Fruit fly (Drosophila melanogaster) whole organism, wandering third instar larva: ENCODE data around the gene Ugt37D1.

ENCODE experiments used
- Abd-B ChIP-seq: fragments of >200 bp; optimal IDR thresholded peaks from 2 replicates; lab custom pipeline; 2017; ENCODE audit warnings: missing biosample characterization, missing genetic modification characterization
- CG32264 ChIP-seq: fragments of 200-800 bp; sonication (Bioruptor generic); optimal IDR thresholded peaks from 2 replicates; lab custom pipeline; 2016; ENCODE audit warnings: missing biosample characterization, missing genetic modification characterization
- CG9705 ChIP-seq: fragments of 200-800 bp; sonication (Bioruptor generic); optimal IDR thresholded peaks from 2 replicates; lab custom pipeline; 2018; ENCODE audit warnings: missing biosample characterization, mild to moderate bottlenecking, missing genetic modification characterization
- CrebA ChIP-seq: fragments of 200-800 bp; sonication (Bioruptor generic); optimal IDR thresholded peaks from 2 replicates; lab custom pipeline; 2016; ENCODE audit warnings: missing biosample characterization, mild to moderate bottlenecking, missing genetic modification characterization, borderline replicate concordance
- Dfd ChIP-seq: fragments of >200 bp; optimal IDR thresholded peaks from 2 replicates; lab custom pipeline; 2017; ENCODE audit warnings: missing biosample characterization, missing genetic modification characterization
- GATAd ChIP-seq: sonication (Bioruptor generic); optimal IDR thresholded peaks from 2 replicates; lab custom pipeline; 2016; ENCODE audit warnings: missing biosample characterization, missing genetic modification characterization
- HLH106 ChIP-seq: fragments of 200-800 bp; optimal IDR thresholded peaks from 3 replicates; lab custom pipeline; 2019; ENCODE audit warnings: missing biosample characterization, mild to moderate bottlenecking, missing genetic modification characterization, moderate library complexity
- Hnf4 ChIP-seq: fragments of 200-800 bp; sonication (Bioruptor generic); optimal IDR thresholded peaks from 2 replicates; lab custom pipeline; 2016; ENCODE audit warnings: missing biosample characterization, mild to moderate bottlenecking, missing genetic modification characterization
- Hr78 ChIP-seq: fragments of >200 bp; optimal IDR thresholded peaks from 2 replicates; lab custom pipeline; 2017; ENCODE audit warnings: missing biosample characterization, missing genetic modification characterization
- Hr83 ChIP-seq: fragments of 200-300 bp; sonication (Bioruptor generic); optimal IDR thresholded peaks from 2 replicates; lab custom pipeline; 2016; ENCODE audit warnings: missing biosample characterization, mild to moderate bottlenecking, missing genetic modification characterization, moderate library complexity; ENCODE audit not compliant: poor library complexity, severe bottlenecking
- Jra ChIP-seq: sonication (Bioruptor generic); optimal IDR thresholded peaks from 2 replicates; lab custom pipeline; 2016; ENCODE audit warnings: missing biosample characterization, missing genetic modification characterization
- Myc ChIP-seq: fragments of >200 bp; optimal IDR thresholded peaks from 2 replicates; lab custom pipeline; 2017
- OdsH ChIP-seq: fragments of 200-800 bp; sonication (Bioruptor generic); optimal IDR thresholded peaks from 2 replicates; lab custom pipeline; 2016; ENCODE audit warnings: missing biosample characterization, mild to moderate bottlenecking, missing genetic modification characterization
- Rel ChIP-seq, 2 experiments: fragments of 200-800 bp; sonication (Bioruptor generic) in 1 of 2; optimal IDR thresholded peaks; 2 replicates in 1 of 2; 3 replicates in 1 of 2; lab custom pipeline; 2016 to 2019; ENCODE audit warnings: mild to moderate bottlenecking in 2 of 2, missing biosample characterization in 2 of 2, missing genetic modification characterization in 2 of 2, moderate library complexity in 1 of 2
- Sp1 ChIP-seq: fragments of 200-800 bp; sonication (Bioruptor generic); optimal IDR thresholded peaks from 3 replicates; lab custom pipeline; 2019; ENCODE audit warnings: missing biosample characterization, mild to moderate bottlenecking, missing genetic modification characterization, moderate library complexity
- Vsx2 ChIP-seq: fragments of 200-300, 225-300 bp; sonication (Bioruptor generic); optimal IDR thresholded peaks from 2 replicates; lab custom pipeline; 2018; ENCODE audit warnings: missing biosample characterization, missing genetic modification characterization; ENCODE audit not compliant: partially characterized antibody
- br ChIP-seq: fragments of 200-800 bp; sonication (Bioruptor generic); optimal IDR thresholded peaks from 2 replicates; lab custom pipeline; 2016; ENCODE audit warnings: missing biosample characterization, missing genetic modification characterization
- dl ChIP-seq, 2 experiments: fragments of 175-275, 200-275 bp in 1 of 2; fragments of 200-275 bp in 1 of 2; sonication (Bioruptor generic); optimal IDR thresholded peaks; lab custom pipeline; 2018; ENCODE audit warnings: mild to moderate bottlenecking in 2 of 2, missing biosample characterization in 2 of 2, missing genetic modification characterization in 2 of 2, moderate library complexity in 2 of 2; ENCODE audit not compliant: partially characterized antibody in 2 of 2, insufficient read depth in 1 of 2
- dsf ChIP-seq: sonication (Bioruptor generic); optimal IDR thresholded peaks from 2 replicates; lab custom pipeline; 2016; ENCODE audit warnings: missing biosample characterization, missing genetic modification characterization, borderline replicate concordance
- ey ChIP-seq: fragments of 200-800 bp; sonication (Bioruptor generic); optimal IDR thresholded peaks from 2 replicates; lab custom pipeline; 2016; ENCODE audit warnings: missing biosample characterization, missing genetic modification characterization
- foxo ChIP-seq, 2 experiments: fragments of 200-800 bp; sonication (Bioruptor generic); optimal IDR thresholded peaks; 2 replicates in 1 of 2; 3 replicates in 1 of 2; lab custom pipeline; 2016 to 2017; ENCODE audit warnings: missing biosample characterization in 2 of 2, missing genetic modification characterization in 2 of 2
- fru ChIP-seq: fragments of 200-800 bp; sonication (Bioruptor generic); optimal IDR thresholded peaks from 3 replicates; lab custom pipeline; 2016; ENCODE audit warnings: missing biosample characterization, mild to moderate bottlenecking, missing genetic modification characterization
- h ChIP-seq: fragments of 200-800 bp; sonication (Bioruptor generic); optimal IDR thresholded peaks from 3 replicates; lab custom pipeline; 2016; ENCODE audit warnings: missing biosample characterization, mild to moderate bottlenecking, missing genetic modification characterization
- jim ChIP-seq: fragments of 175-275, 200-325 bp; sonication (Bioruptor generic); optimal IDR thresholded peaks from 2 replicates; lab custom pipeline; 2016; ENCODE audit warnings: missing biosample characterization, mild to moderate bottlenecking, missing genetic modification characterization
- lola ChIP-seq: fragments of >200 bp; optimal IDR thresholded peaks from 2 replicates; lab custom pipeline; 2017; ENCODE audit warnings: missing biosample characterization, missing genetic modification characterization
- psq ChIP-seq: fragments of 200-800 bp; sonication (Bioruptor generic); optimal IDR thresholded peaks from 3 replicates; lab custom pipeline; 2017; ENCODE audit warnings: missing biosample characterization, mild to moderate bottlenecking, missing genetic modification characterization, moderate library complexity
- rgr ChIP-seq: fragments of 200-800 bp; sonication (Bioruptor generic); optimal IDR thresholded peaks from 3 replicates; lab custom pipeline; 2016; ENCODE audit warnings: missing biosample characterization, mild to moderate bottlenecking, missing genetic modification characterization
- sv ChIP-seq: fragments of 200-800 bp; sonication (Bioruptor generic); optimal IDR thresholded peaks from 3 replicates; lab custom pipeline; 2016; ENCODE audit warnings: missing biosample characterization, missing genetic modification characterization
- tai ChIP-seq: sonication (Bioruptor generic); optimal IDR thresholded peaks from 2 replicates; lab custom pipeline; 2016; ENCODE audit warnings: missing biosample characterization, missing genetic modification characterization
- usp ChIP-seq: fragments of >200 bp; optimal IDR thresholded peaks from 2 replicates; lab custom pipeline; 2017; ENCODE audit warnings: missing biosample characterization, missing genetic modification characterization
- woc ChIP-seq: sonication (Bioruptor generic); optimal IDR thresholded peaks from 2 replicates; lab custom pipeline; 2016; ENCODE audit warnings: missing biosample characterization, mild to moderate bottlenecking, missing genetic modification characterization

Ugt37D1 gene

DNA sequence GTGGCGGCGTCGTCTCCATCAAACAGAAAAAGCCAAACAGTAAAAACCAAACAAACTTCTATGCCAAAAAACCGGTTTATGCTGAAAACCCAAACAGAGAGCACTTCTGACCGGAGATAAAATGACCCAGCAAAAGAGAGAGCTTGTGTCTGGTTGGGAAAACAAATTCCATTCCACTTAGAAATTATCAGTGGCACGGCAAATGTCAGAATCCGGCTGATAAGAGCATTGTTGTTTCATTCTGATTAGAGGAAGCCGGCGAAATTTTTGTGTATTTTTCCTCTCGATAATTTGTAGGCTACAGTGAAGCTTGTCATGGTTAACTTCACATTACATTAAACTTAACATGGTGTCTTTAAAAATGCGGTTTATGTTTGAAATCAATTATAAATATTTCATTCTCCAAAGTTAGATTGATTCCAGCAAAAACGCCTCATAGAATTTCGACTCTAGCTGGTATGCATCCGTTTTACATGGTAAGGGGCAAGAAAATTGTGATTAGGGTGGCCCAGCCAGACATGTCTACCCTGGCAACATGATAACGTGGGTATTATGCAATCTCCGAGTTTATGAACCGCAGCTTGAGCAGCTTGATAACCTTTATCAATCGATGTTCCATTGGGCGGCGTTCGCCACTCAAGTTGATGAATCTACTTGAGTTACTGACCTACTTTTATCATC is 18.7 kb downstream of the Ugt37D1 start:
- TF ChIP-seq HLH106 (tag; lab: Kevin White, UChicago) (peak; percentile 11), dsf (GFP tag; lab: Kevin White, UChicago) (no peak), h (GFP tag; lab: Kevin White, UChicago) (peak; percentile 48), GATAd (GFP tag; lab: Kevin White, UChicago) (no peak), OdsH (GFP tag; lab: Kevin White, UChicago) (peak; percentile 33), Hr78 (no peak), ey (GFP tag; lab: Kevin White, UChicago) (peak; percentile 56), Jra (no peak), rgr (peak; percentile 56), foxo (GFP tag; optimal IDR thresholded peaks at IDR 0.05; lab: Kevin White, UChicago) (peak in 1 of 2 experiments; percentile 69), fru (peak; percentile 55), Vsx2 (GFP tag; lab: Kevin White, UChicago) (no peak)
- TF ChIP-seq, all 38 proteins: peak for 7

DNA sequence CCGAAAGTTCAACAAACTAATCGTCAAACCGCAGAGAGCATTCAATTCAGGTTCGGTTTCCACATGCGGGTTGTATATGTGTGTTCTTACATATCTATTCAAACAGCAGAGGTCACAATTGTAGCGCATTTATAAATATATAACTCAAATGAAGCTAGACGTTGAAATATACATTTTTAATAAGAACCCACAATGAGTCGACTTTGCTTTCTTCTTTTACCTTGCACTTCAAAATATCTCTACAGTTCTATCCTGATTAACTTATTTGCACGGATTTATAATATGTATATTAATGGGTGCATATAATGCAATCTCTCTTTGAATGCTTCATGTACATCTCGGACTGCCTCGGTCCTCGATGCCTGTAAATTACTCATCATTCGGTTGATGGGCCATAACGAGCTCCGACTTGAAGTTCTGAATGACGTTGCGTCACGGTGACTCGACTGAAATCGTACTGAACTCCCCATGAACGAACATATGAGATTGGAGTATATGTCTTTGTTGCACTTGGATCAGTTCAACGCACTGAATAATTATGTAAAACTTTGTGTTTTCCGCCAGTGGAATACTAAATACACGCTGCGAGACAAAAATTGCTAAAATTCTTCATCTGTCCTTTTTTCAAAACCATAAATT is 19.6 kb downstream of the Ugt37D1 start:
- peak; percentile 45 for TF ChIP-seq OdsH (GFP tag; lab: Kevin White, UChicago)
- peak; percentile 2 for TF ChIP-seq CG32264 (GFP tag; lab: Kevin White, UChicago)
- peak; percentile 50 for TF ChIP-seq Hnf4 (GFP tag; lab: Kevin White, UChicago)
- TF ChIP-seq fru = peak; percentile 64
- TF ChIP-seq GATAd (GFP tag; lab: Kevin White, UChicago) = no peak
- TF ChIP-seq HLH106 (tag; lab: Kevin White, UChicago) = peak; percentile 64
- peak; percentile 64 for TF ChIP-seq tai (GFP tag; lab: Kevin White, UChicago)
- TF ChIP-seq h (GFP tag; lab: Kevin White, UChicago) = peak; percentile 65
- peak; percentile 68 for TF ChIP-seq rgr
- no peak for TF ChIP-seq Hr83 (GFP tag; lab: Kevin White, UChicago)
- peak; percentile 49 for TF ChIP-seq ey (GFP tag; lab: Kevin White, UChicago)
- TF ChIP-seq br (GFP tag; lab: Kevin White, UChicago) = peak; percentile 68
- no peak for TF ChIP-seq jim
- peak; percentile 57 for TF ChIP-seq Sp1 (GFP tag; lab: Kevin White, UChicago)
- TF ChIP-seq foxo (GFP tag; optimal IDR thresholded peaks at IDR 0.05; lab: Kevin White, UChicago) = peak in 1 of 2 experiments; percentile 53
- TF ChIP-seq Dfd (GFP tag; lab: Kevin White, UChicago) = no peak
- TF ChIP-seq psq = peak; percentile 41
- no peak for TF ChIP-seq CG9705 (GFP tag; lab: Kevin White, UChicago)
- peak; percentile 20 for TF ChIP-seq Jra
- peak in 1 of 2 experiments; percentile 1 for TF ChIP-seq dl (GFP tag; optimal IDR thresholded peaks at IDR 0.05; lab: Kevin White, UChicago; ENCODE audit: insufficient read depth in 1 of 2, partially characterized antibody in 2 of 2)
- TF ChIP-seq woc (GFP tag; lab: Kevin White, UChicago) = no peak

DNA sequence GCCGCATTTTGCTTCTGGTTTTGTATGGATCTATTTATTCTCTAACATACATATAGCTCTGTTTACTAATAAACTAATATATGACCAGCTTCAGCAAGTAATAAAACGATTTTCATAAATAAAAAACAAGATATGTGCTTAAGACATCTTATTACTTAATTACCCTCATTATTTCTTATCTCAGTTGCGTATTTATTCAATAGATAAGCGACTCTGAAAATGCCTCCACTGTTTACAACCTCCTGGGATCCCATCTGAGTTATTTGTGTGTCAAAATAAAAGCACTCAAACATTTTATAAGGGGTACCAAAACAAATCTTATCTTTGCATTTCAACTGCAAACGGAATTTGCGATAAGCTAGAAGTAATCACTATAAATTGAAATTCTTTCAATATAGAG is 20.9 kb downstream of the Ugt37D1 start:
- TF ChIP-seq jim = no peak
- no peak for TF ChIP-seq CrebA (GFP tag; lab: Kevin White, UChicago)
- TF ChIP-seq fru = no peak
- TF ChIP-seq ey (GFP tag; lab: Kevin White, UChicago) = no peak
- no peak for TF ChIP-seq lola (GFP tag; lab: Kevin White, UChicago)
- TF ChIP-seq h (GFP tag; lab: Kevin White, UChicago) = no peak
- no peak for TF ChIP-seq foxo (GFP tag; optimal IDR thresholded peaks at IDR 0.05; lab: Kevin White, UChicago)
- peak; percentile 15 for TF ChIP-seq rgr
- TF ChIP-seq Dfd (GFP tag; lab: Kevin White, UChicago) = no peak
- peak; percentile 19 for TF ChIP-seq HLH106 (tag; lab: Kevin White, UChicago)
- TF ChIP-seq usp (GFP tag; lab: Kevin White, UChicago) = no peak
- TF ChIP-seq Rel (GFP tag; optimal IDR thresholded peaks at IDR 0.05; lab: Kevin White, UChicago) = no peak
- peak; percentile 37 for TF ChIP-seq Rel (tag; optimal IDR thresholded peaks at IDR 0.05; lab: Kevin White, UChicago)
- peak; percentile 8 for TF ChIP-seq CG9705 (GFP tag; lab: Kevin White, UChicago)
- peak; percentile 79 for TF ChIP-seq Sp1 (GFP tag; lab: Kevin White, UChicago)
- TF ChIP-seq, all 38 proteins: peak for 5

DNA sequence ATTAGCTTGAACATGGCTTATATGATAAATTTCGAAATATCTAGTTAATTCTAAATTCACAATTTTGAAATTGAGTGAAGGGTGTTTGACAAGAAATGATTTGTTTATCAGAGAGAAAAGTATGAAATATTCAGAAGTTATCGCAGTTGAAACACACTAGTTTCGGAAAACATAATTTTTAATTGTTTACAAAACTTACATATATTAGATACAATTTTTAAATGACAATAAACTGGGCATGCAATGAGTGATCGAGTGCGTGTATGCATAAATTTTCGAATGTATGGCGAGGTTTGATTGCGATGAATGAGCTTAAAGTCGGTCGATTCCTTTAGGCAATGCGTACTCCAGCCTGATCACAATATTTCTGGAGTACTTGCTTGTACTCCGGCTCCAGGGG is 22.2 kb downstream of the Ugt37D1 start, which contains the start of gene CG13280:
Gene CG13280 (minus strand): TSS at position 101 of the 400 bp plus-strand sequence.
- TF ChIP-seq dl (GFP tag; optimal IDR thresholded peaks at IDR 0.05; lab: Kevin White, UChicago; ENCODE audit: insufficient read depth in 1 of 2, partially characterized antibody in 2 of 2) = no peak
- TF ChIP-seq Myc = no peak
- TF ChIP-seq Abd-B (GFP tag; lab: Kevin White, UChicago) = no peak
- no peak for TF ChIP-seq Sp1 (GFP tag; lab: Kevin White, UChicago)
- TF ChIP-seq CG9705 (GFP tag; lab: Kevin White, UChicago) = no peak
- TF ChIP-seq psq = no peak
- no peak for TF ChIP-seq lola (GFP tag; lab: Kevin White, UChicago)
- no peak for TF ChIP-seq Rel (GFP tag; optimal IDR thresholded peaks at IDR 0.05; lab: Kevin White, UChicago)
- no peak for TF ChIP-seq Rel (tag; optimal IDR thresholded peaks at IDR 0.05; lab: Kevin White, UChicago)
- no peak for TF ChIP-seq sv (GFP tag; lab: Kevin White, UChicago)
- TF ChIP-seq CrebA (GFP tag; lab: Kevin White, UChicago) = no peak
- no peak for TF ChIP-seq ey (GFP tag; lab: Kevin White, UChicago)
- TF ChIP-seq br (GFP tag; lab: Kevin White, UChicago) = no peak
- no peak for TF ChIP-seq GATAd (GFP tag; lab: Kevin White, UChicago)
- no peak for TF ChIP-seq woc (GFP tag; lab: Kevin White, UChicago)
